Worm (Caenorhabditis elegans): ENCODE measurements around the gene F11D5.1.

F11D5.1 gene

DNA sequence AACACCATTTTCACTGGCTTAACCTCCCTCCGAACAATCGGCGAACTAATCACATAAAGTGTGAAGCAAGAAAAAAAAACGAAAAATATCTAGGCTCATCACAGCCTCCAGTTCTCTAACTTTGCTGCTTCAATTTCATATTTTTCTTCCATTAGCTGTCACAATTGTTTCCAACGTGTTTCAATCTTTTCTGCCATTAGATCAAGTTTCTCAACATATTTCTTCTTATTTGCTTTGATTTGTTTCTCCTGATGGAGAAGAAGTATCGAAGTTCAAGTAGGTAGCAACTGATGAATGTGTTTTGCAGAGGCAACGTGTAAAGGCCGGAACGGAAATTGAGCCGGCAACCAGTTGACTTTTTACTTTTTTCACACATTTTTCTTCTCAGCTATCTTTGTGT lies 47.2 kb downstream of the F11D5.1 start, which contains the start of gene ZK563.7:
ZK563.7 (plus strand) TSS at position 301 of the 400 bp plus-strand sequence.
- TF ChIP-seq lin-11 (tag; optimal IDR thresholded peaks at IDR 0.05): no peak
- no peak for TF ChIP-seq dve-1 (tag; optimal IDR thresholded peaks at IDR 0.05)
- no peak for TF ChIP-seq ceh-22 (tag; optimal IDR thresholded peaks at IDR 0.05)
- TF ChIP-seq ceh-31 (tag; optimal IDR thresholded peaks at IDR 0.05): no peak
- no peak for TF ChIP-seq sdc-2 (tag; optimal IDR thresholded peaks at IDR 0.05)
- no peak for TF ChIP-seq ceh-19 (GFP tag; optimal IDR thresholded peaks at IDR 0.05)
- TF ChIP-seq F13H6.1 (tag; optimal IDR thresholded peaks at IDR 0.05): no peak
- TF ChIP-seq npax-4 (tag; optimal IDR thresholded peaks at IDR 0.05): no peak
- no peak for TF ChIP-seq ceh-48 (tag; optimal IDR thresholded peaks at IDR 0.05)
- TF ChIP-seq C38D4.7 (GFP tag; optimal IDR thresholded peaks at IDR 0.05): no peak
- no peak for TF ChIP-seq K09A11.1 (tag; optimal IDR thresholded peaks at IDR 0.05; ENCODE audit: insufficient read depth)
- no peak for TF ChIP-seq nhr-11 (tag; optimal IDR thresholded peaks at IDR 0.05)
- no peak for TF ChIP-seq madf-2 (tag; optimal IDR thresholded peaks at IDR 0.05)
- TF ChIP-seq mec-3 (tag; optimal IDR thresholded peaks at IDR 0.05; ENCODE audit: borderline replicate concordance): no peak
- TF ChIP-seq lim-6 (tag; optimal IDR thresholded peaks at IDR 0.05): no peak

DNA sequence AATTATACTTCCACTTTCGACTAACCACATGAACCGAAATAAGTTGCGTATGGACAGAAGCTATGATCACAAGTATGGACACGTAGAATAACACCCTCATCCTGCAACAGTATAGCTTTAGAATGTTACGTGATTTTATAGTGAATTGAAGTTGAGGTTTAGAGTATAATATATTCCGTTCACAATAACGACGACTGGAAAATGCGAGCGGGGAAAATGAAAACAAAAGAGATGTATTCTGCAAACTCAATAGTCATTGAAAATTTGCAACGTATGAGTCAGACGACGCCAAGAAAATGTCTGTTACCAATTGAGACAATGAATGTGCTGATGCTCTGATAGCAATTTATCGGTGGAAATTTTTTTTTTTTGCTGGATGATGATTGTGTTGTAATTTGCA lies 52.4 kb downstream of the F11D5.1 start, which contains the start of gene acp-1:
acp-1 (minus strand) TSS at position 101 of the 400 bp plus-strand sequence.
- no peak for TF ChIP-seq ceh-18 (tag; optimal IDR thresholded peaks at IDR 0.05)
- TF ChIP-seq pha-2 (tag; optimal IDR thresholded peaks at IDR 0.05): no peak
- no peak for TF ChIP-seq sox-4 (tag; optimal IDR thresholded peaks at IDR 0.05)
- no peak for TF ChIP-seq ama-1 (optimal IDR thresholded peaks at IDR 0.05)

DNA sequence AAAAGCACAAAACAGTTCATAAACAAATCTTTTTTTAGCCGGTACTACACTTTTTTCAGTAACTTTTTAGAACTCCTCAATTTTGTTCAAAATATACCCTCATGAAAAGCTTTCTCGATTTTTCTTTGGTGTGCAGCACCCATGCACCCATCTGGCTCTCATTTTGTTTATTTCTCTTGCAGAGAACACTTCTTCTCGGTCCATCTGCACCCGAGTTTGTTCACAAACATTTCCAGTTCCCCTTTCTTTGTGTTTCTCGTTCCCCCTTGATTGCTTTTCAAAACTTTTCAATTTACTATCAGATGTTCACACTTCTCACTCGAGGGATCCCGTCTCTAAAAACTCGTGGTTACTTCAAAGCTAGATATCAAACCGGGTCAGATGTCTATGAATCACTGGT lies 60.6 kb downstream of the F11D5.1 start, which contains the start of gene slcf-2:
slcf-2 (plus strand) TSS at position 301 of the 400 bp plus-strand sequence.
- TF ChIP-seq ceh-48 (tag; optimal IDR thresholded peaks at IDR 0.05) (no peak), hlh-13 (GFP tag; optimal IDR thresholded peaks at IDR 0.05) (no peak), zip-5 (tag; optimal IDR thresholded peaks at IDR 0.05) (no peak), hlh-15 (tag; optimal IDR thresholded peaks at IDR 0.05) (no peak), sox-2 (GFP tag; IDR thresholded peaks at IDR 0.05) (no peak), tbx-7 (tag; optimal IDR thresholded peaks at IDR 0.05) (no peak), dve-1 (tag; optimal IDR thresholded peaks at IDR 0.05) (no peak), unc-86 (tag; optimal IDR thresholded peaks at IDR 0.05) (no peak), K09A11.1 (tag; optimal IDR thresholded peaks at IDR 0.05; ENCODE audit: insufficient read depth) (no peak), F13H6.1 (tag; optimal IDR thresholded peaks at IDR 0.05) (no peak), ceh-31 (tag; optimal IDR thresholded peaks at IDR 0.05) (no peak), unc-42 (tag; optimal IDR thresholded peaks at IDR 0.05) (no peak), che-1 (tag; optimal IDR thresholded peaks at IDR 0.05) (no peak), ceh-30 (tag; optimal IDR thresholded peaks at IDR 0.05) (no peak), ama-1 (optimal IDR thresholded peaks at IDR 0.05) (no peak), tbx-2 (tag; optimal IDR thresholded peaks at IDR 0.05) (no peak), ets-4 (tag; optimal IDR thresholded peaks at IDR 0.05) (no peak), ceh-22 (tag; optimal IDR thresholded peaks at IDR 0.05) (no peak), lin-11 (tag; optimal IDR thresholded peaks at IDR 0.05) (no peak), dmd-4 (tag; optimal IDR thresholded peaks at IDR 0.05; ENCODE audit: borderline replicate concordance) (no peak)

DNA sequence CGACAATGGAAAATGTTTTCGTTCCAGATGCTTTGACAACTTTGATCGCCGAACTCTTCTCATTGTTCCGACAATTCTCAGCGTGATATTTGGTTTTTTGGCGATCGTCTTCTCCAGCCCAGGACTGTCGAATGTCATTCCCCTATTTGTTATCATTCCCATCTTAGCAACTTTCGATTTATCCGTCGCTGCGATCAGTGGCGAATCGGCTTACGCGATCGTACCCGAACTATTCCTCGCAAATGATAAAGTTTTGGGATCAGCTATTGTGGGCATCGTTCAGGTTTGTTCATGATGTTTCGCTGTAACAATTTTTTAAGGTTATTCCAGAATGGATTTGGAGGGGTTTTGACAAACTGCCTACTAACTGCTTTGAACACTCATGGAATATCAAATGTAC lies 63.8 kb downstream of the F11D5.1 start:
- TF ChIP-seq ceh-18 (tag; optimal IDR thresholded peaks at IDR 0.05) (no peak), pros-1 (tag; optimal IDR thresholded peaks at IDR 0.05) (no peak), unc-3 (GFP tag; conservative IDR thresholded peaks at IDR 0.05) (no peak), unc-3 (tag; optimal IDR thresholded peaks at IDR 0.05) (no peak), pqm-1 (tag; optimal IDR thresholded peaks at IDR 0.05) (no peak), dmd-4 (tag; optimal IDR thresholded peaks at IDR 0.05; ENCODE audit: borderline replicate concordance) (no peak), sox-4 (tag; optimal IDR thresholded peaks at IDR 0.05) (no peak), ceh-14 (tag; optimal IDR thresholded peaks at IDR 0.05) (no peak), fax-1 (tag; optimal IDR thresholded peaks at IDR 0.05) (no peak), dve-1 (tag; optimal IDR thresholded peaks at IDR 0.05) (no peak), ztf-16 (tag; optimal IDR thresholded peaks at IDR 0.05) (no peak), ref-2 (tag; optimal IDR thresholded peaks at IDR 0.05) (no peak), fkh-10 (GFP tag; optimal IDR thresholded peaks at IDR 0.05) (no peak), pat-9 (tag; optimal IDR thresholded peaks at IDR 0.05) (no peak)
